Worm (Caenorhabditis elegans) whole organism, L3 larva: ENCODE data around the gene osm-11.

Source experiments
- elt-2 ChIP-seq: sonication (generic microtip); optimal IDR thresholded peaks from 2 replicates; lab custom pipeline; 2016; ENCODE audit warnings: missing genetic modification reagents, mild to moderate bottlenecking, missing genetic modification characterization, missing compliant biosample characterization
- nhr-11 ChIP-seq: fragments of 150-350 bp; optimal IDR thresholded peaks from 2 replicates; lab custom pipeline; 2014; ENCODE audit warnings: missing biosample characterization, missing genetic modification characterization
- nhr-25 ChIP-seq: sonication (generic microtip); optimal IDR thresholded peaks from 2 replicates; lab custom pipeline; 2017; ENCODE audit warnings: missing biosample characterization, missing genetic modification characterization
- nhr-28 ChIP-seq: fragments of 150-350 bp; optimal IDR thresholded peaks from 2 replicates; lab custom pipeline; 2014; ENCODE audit warnings: missing biosample characterization, missing genetic modification characterization
- pqm-1 ChIP-seq: fragments of 150-350 bp; optimal IDR thresholded peaks from 2 replicates; lab custom pipeline; 2017; ENCODE audit warnings: missing biosample characterization, missing genetic modification characterization, inconsistent platforms
- unc-62 ChIP-seq: fragments of 150-350 bp; sonication (generic microtip); optimal IDR thresholded peaks from 4 replicates; lab custom pipeline; 2014; ENCODE audit warnings: missing biosample characterization, missing genetic modification reagents, missing genetic modification characterization

- TF ChIP-seq pqm-1 (tag; lab: Kevin White, UChicago), result no peak
- no peak for TF ChIP-seq nhr-11
- TF ChIP-seq elt-2, result no peak
- TF ChIP-seq unc-62 (GFP tag; lab: Kevin White, UChicago), result no peak
- no peak for TF ChIP-seq nhr-28 (tag; lab: Kevin White, UChicago)
- TF ChIP-seq nhr-25 (tag; lab: Kevin White, UChicago), result no peak
These were observed 37.0 kb downstream of the osm-11 start for ce11 chrX:17384343-17384742.
